Fruit fly (Drosophila melanogaster) whole organism, prepupa: ENCODE data around the gene plum.

Source experiments
- CG10631 ChIP-seq: fragments of 200-800 bp; sonication (Bioruptor generic); optimal IDR thresholded peaks from 2 replicates; lab custom pipeline; 2016; ENCODE audit warnings: missing biosample characterization, missing genetic modification characterization
- CG11294 ChIP-seq: fragments of 200-800 bp; sonication (Bioruptor generic); IDR thresholded peaks from 2 replicates; pipeline ENCODE4 v1.3.6; 2022; ENCODE audit warnings: missing biosample characterization, missing genetic modification characterization
- CG11762 ChIP-seq: fragments of 200-800 bp; sonication (Bioruptor generic); optimal IDR thresholded peaks from 3 replicates; lab custom pipeline; 2016; ENCODE audit warnings: missing biosample characterization, missing genetic modification characterization; ENCODE audit not compliant: insufficient read depth
- CG15336 ChIP-seq: fragments of 200-800 bp; sonication (Bioruptor generic); IDR thresholded peaks from 2 replicates; pipeline ENCODE4 v1.3.6; 2022; ENCODE audit warnings: missing biosample characterization, missing genetic modification characterization
- CG16779 ChIP-seq: fragments of 200-800 bp; sonication (Bioruptor generic); optimal IDR thresholded peaks from 3 replicates; lab custom pipeline; 2017; ENCODE audit warnings: missing biosample characterization, mild to moderate bottlenecking, missing genetic modification characterization
- CG3032 ChIP-seq: fragments of 200-800 bp; optimal IDR thresholded peaks from 2 replicates; lab custom pipeline; 2019; ENCODE audit warnings: missing biosample characterization, mild to moderate bottlenecking, missing genetic modification characterization, moderate library complexity
- CG31627 ChIP-seq: fragments of 200-800 bp; sonication (Bioruptor generic); optimal IDR thresholded peaks from 3 replicates; lab custom pipeline; 2016; ENCODE audit warnings: missing biosample characterization, missing genetic modification characterization
- CG32006 ChIP-seq: fragments of 200-800 bp; sonication (Bioruptor generic); optimal IDR thresholded peaks from 3 replicates; lab custom pipeline; 2017; ENCODE audit warnings: missing biosample characterization, mild to moderate bottlenecking, missing genetic modification characterization
- CG3919 ChIP-seq: fragments of 200-800 bp; sonication (Bioruptor generic); optimal IDR thresholded peaks from 3 replicates; lab custom pipeline; 2016; ENCODE audit warnings: missing biosample characterization, missing genetic modification characterization
- CG4318 ChIP-seq: fragments of 200-800 bp; sonication (Bioruptor generic); optimal IDR thresholded peaks from 3 replicates; lab custom pipeline; 2017; ENCODE audit warnings: missing biosample characterization, mild to moderate bottlenecking, missing genetic modification characterization
- CG6163 ChIP-seq: fragments of 200-800 bp; sonication (Bioruptor generic); IDR thresholded peaks from 3 replicates; pipeline ENCODE4 v1.3.6; 2022; ENCODE audit warnings: missing biosample characterization, missing genetic modification characterization
- CG6276 ChIP-seq: fragments of 200-800 bp; sonication (Bioruptor generic); optimal IDR thresholded peaks from 2 replicates; lab custom pipeline; 2017; ENCODE audit warnings: missing biosample characterization, mild to moderate bottlenecking, missing genetic modification characterization
- CG6792 ChIP-seq: fragments of 200-800 bp; sonication (Bioruptor generic); optimal IDR thresholded peaks from 3 replicates; lab custom pipeline; 2016; ENCODE audit warnings: missing biosample characterization, missing genetic modification characterization
- CG6808 ChIP-seq: fragments of 200-800 bp; sonication (Bioruptor generic); optimal IDR thresholded peaks from 3 replicates; lab custom pipeline; 2017; ENCODE audit warnings: missing biosample characterization, missing genetic modification characterization, mild to moderate bottlenecking, moderate library complexity, missing genetic modification reagents
- CG6854 ChIP-seq: fragments of 200-800 bp; sonication (Bioruptor generic); optimal IDR thresholded peaks from 2 replicates; lab custom pipeline; 2017; ENCODE audit warnings: missing biosample characterization, mild to moderate bottlenecking, missing genetic modification characterization
- CG8119 ChIP-seq: fragments of 200-800 bp; sonication (Bioruptor generic); IDR thresholded peaks from 3 replicates; pipeline ENCODE4 v1.3.6; 2022; ENCODE audit warnings: missing biosample characterization, missing genetic modification characterization
- CG8319 ChIP-seq: fragments of 200-800 bp; sonication (Bioruptor generic); optimal IDR thresholded peaks from 3 replicates; lab custom pipeline; 2016; ENCODE audit warnings: missing biosample characterization, missing genetic modification characterization
- CG8632 ChIP-seq: fragments of 200-800 bp; sonication (Bioruptor generic); optimal IDR thresholded peaks from 3 replicates; lab custom pipeline; 2016; ENCODE audit warnings: missing biosample characterization, missing genetic modification characterization
- Eip75B ChIP-seq: fragments of 200-800 bp; sonication (Bioruptor generic); optimal IDR thresholded peaks from 3 replicates; lab custom pipeline; 2016; ENCODE audit warnings: missing biosample characterization, missing genetic modification characterization
- Eip78C ChIP-seq: fragments of 200-800 bp; sonication (Bioruptor generic); peaks from one replicate; lab custom pipeline; 2016; ENCODE audit warnings: missing biosample characterization, missing genetic modification characterization
- Eip93F ChIP-seq: fragments of 200-800 bp; sonication (Bioruptor generic); optimal IDR thresholded peaks from 2 replicates; lab custom pipeline; 2016; ENCODE audit warnings: missing biosample characterization, mild to moderate bottlenecking, missing genetic modification characterization
- Ets21C ChIP-seq: fragments of 200-800 bp; sonication (Bioruptor generic); optimal IDR thresholded peaks from 3 replicates; lab custom pipeline; 2016; ENCODE audit warnings: missing biosample characterization, missing genetic modification characterization
- Ets96B ChIP-seq: fragments of 200-800 bp; optimal IDR thresholded peaks from 2 replicates; lab custom pipeline; 2019; ENCODE audit warnings: missing biosample characterization, mild to moderate bottlenecking, missing genetic modification characterization, moderate library complexity
- Hr38 ChIP-seq: sonication (Bioruptor generic); optimal IDR thresholded peaks from 2 replicates; lab custom pipeline; 2016; ENCODE audit warnings: missing biosample characterization, missing genetic modification characterization
- Hr39 ChIP-seq: fragments of 200-800 bp; sonication (Bioruptor generic); optimal IDR thresholded peaks from 2 replicates; lab custom pipeline; 2016; ENCODE audit warnings: missing biosample characterization, missing genetic modification characterization
- Hr4 ChIP-seq: fragments of 200-800 bp; sonication (Bioruptor generic); optimal IDR thresholded peaks from 3 replicates; lab custom pipeline; 2016; ENCODE audit warnings: missing biosample characterization, missing genetic modification characterization
- OdsH ChIP-seq: fragments of 200-800 bp; sonication (Bioruptor generic); optimal IDR thresholded peaks from 3 replicates; lab custom pipeline; 2016; ENCODE audit warnings: missing biosample characterization, missing genetic modification characterization
- Sox102F ChIP-seq: fragments of 200-800 bp; sonication (Bioruptor generic); optimal IDR thresholded peaks from 2 replicates; lab custom pipeline; 2016; ENCODE audit warnings: missing biosample characterization, mild to moderate bottlenecking, missing genetic modification characterization
- Sox15 ChIP-seq: fragments of 200-800 bp; sonication (Bioruptor generic); optimal IDR thresholded peaks from 3 replicates; lab custom pipeline; 2016; ENCODE audit warnings: missing biosample characterization, missing genetic modification characterization
- achi ChIP-seq: fragments of 200-800 bp; sonication (Bioruptor generic); optimal IDR thresholded peaks from 3 replicates; lab custom pipeline; 2016; ENCODE audit warnings: missing biosample characterization, missing genetic modification characterization
- acj6 ChIP-seq: fragments of 200-800 bp; sonication (Bioruptor generic); optimal IDR thresholded peaks from 3 replicates; lab custom pipeline; 2016; ENCODE audit warnings: missing biosample characterization, missing genetic modification characterization
- cyc ChIP-seq: fragments of 200-800 bp; sonication (Bioruptor generic); optimal IDR thresholded peaks from 3 replicates; lab custom pipeline; 2016; ENCODE audit warnings: missing biosample characterization, missing genetic modification characterization
- dsx ChIP-seq: fragments of 200-800 bp; optimal IDR thresholded peaks from 3 replicates; lab custom pipeline; 2019; ENCODE audit warnings: missing biosample characterization, mild to moderate bottlenecking, missing genetic modification characterization, moderate library complexity; ENCODE audit not compliant: poor library complexity, severe bottlenecking
- eg ChIP-seq: fragments of 200-800 bp; sonication (Bioruptor generic); IDR thresholded peaks from 3 replicates; pipeline ENCODE4 v1.3.6; 2022; ENCODE audit warnings: missing biosample characterization, missing genetic modification characterization
- esn ChIP-seq: fragments of 200-800 bp; sonication (Bioruptor generic); optimal IDR thresholded peaks from 2 replicates; lab custom pipeline; 2016; ENCODE audit warnings: missing biosample characterization, mild to moderate bottlenecking, missing genetic modification characterization, moderate library complexity
- fd59A ChIP-seq: fragments of 200-800 bp; sonication (Bioruptor generic); optimal IDR thresholded peaks from 2 replicates; lab custom pipeline; 2017; ENCODE audit warnings: missing biosample characterization, mild to moderate bottlenecking, missing genetic modification characterization, missing genetic modification reagents
- fd85E ChIP-seq: fragments of 200-800 bp; sonication (Bioruptor generic); optimal IDR thresholded peaks from 3 replicates; lab custom pipeline; 2016; ENCODE audit warnings: missing biosample characterization, missing genetic modification characterization
- lz ChIP-seq: fragments of 200-800 bp; sonication (Bioruptor generic); optimal IDR thresholded peaks from 3 replicates; lab custom pipeline; 2016; ENCODE audit warnings: missing biosample characterization, missing genetic modification characterization
- net ChIP-seq: fragments of 200-800 bp; sonication (Bioruptor generic); optimal IDR thresholded peaks from 3 replicates; lab custom pipeline; 2016; ENCODE audit warnings: missing biosample characterization, missing genetic modification characterization
- pdm3 ChIP-seq: fragments of 200-800 bp; sonication (Bioruptor generic); optimal IDR thresholded peaks from 3 replicates; lab custom pipeline; 2016; ENCODE audit warnings: missing biosample characterization, missing genetic modification characterization
- svp ChIP-seq: fragments of 200-800 bp; sonication (Bioruptor generic); peaks from one replicate; lab custom pipeline; 2016; ENCODE audit warnings: missing biosample characterization, missing genetic modification characterization
- vri ChIP-seq: fragments of 200-800 bp; sonication (Bioruptor generic); optimal IDR thresholded peaks from 3 replicates; lab custom pipeline; 2016; ENCODE audit warnings: missing biosample characterization, mild to moderate bottlenecking, missing genetic modification characterization

The plum gene

DNA sequence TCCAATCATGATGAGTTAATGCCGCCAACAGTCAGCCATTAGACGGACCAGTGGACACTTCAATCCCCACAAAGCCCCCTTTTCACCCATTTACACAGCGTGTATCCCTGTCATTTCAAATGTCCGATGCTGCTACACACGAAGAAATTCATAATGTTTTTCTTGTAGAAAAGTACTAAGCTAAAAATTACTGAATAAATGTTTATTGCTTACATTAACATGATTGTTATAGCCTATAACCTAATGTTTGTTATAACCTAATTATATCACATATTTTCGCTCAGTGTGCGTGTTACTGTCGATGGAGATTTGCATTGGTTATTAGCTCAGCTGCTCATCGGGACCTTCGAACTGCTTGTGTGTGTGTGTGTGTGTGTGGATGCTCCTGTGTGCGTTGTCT is 98.5 kb downstream of the plum start (continued):
- TF ChIP-seq CG8632 (GFP tag; lab: Kevin White, UChicago) (no peak), Hr39 (GFP tag; lab: Kevin White, UChicago) (peak; percentile 68), fd59A (GFP tag; lab: Kevin White, UChicago) (no peak), cyc (GFP tag; lab: Kevin White, UChicago) (peak; percentile 65), Hr38 (GFP tag; lab: Kevin White, UChicago) (no peak), CG6854 (GFP tag; lab: Kevin White, UChicago) (no peak), CG16779 (tag; lab: Kevin White, UChicago) (no peak), CG11762 (GFP tag; lab: Kevin White, UChicago) (peak; percentile 14), CG8119 (GFP tag; lab: Robert Waterston, UW) (peak; percentile 63; the same call in 2 of the 3 replicates), fd85E (GFP tag; lab: Kevin White, UChicago) (no peak), CG6808 (GFP tag; lab: Kevin White, UChicago) (no peak), CG15336 (GFP tag; lab: Robert Waterston, UW) (peak; percentile 53), CG31627 (peak; percentile 70), CG8319 (GFP tag; lab: Kevin White, UChicago) (peak; percentile 12), Eip93F (no peak), Ets96B (tag; lab: Kevin White, UChicago) (peak; percentile 31), vri (peak; percentile 3)

DNA sequence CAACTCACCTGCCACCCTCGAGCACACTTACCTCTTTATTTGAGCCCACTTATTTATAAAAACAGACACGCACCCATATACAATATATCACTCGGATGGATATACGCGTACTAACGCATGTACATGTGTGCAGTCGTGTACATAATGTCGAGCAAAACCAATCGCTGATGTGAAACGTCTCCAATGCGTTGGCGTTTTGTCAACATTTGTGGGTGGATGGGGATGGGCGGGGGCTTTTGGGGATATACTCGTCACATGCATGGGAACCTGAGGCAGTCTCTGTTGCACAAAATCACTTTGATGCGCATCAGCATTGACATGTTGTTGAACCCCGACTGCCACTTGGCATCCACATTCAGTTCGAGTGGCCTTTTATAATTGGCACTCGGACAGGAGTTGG is 99.0 kb downstream of the plum start:
- TF ChIP-seq Eip75B (GFP tag; lab: Kevin White, UChicago) (no peak), Eip78C (GFP tag; lab: Kevin White, UChicago) (no peak), CG10631 (GFP tag; lab: Kevin White, UChicago) (no peak), esn (GFP tag; lab: Kevin White, UChicago) (no peak), CG3919 (GFP tag; lab: Kevin White, UChicago) (no peak)

DNA sequence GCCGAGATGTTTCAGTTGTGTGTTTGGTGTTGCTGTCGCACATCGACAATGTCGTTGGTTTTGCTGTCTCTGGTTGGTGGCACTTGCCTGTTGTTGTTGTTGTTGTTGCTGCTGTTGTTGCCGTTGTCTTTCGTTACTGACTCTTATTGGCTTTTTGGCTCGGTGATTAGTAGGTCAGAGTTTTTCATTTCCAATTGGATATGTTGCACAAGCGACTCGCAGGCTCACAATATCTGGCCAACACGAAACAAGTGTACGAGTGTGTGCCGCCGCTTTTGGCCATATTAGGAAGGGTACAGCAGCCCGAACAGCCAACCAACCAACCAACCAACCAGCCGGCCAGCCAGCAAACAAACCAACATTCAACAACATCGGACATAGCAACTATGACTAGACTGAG is 101.3 kb downstream of the plum start:
- no peak for TF ChIP-seq Eip93F
- no peak for TF ChIP-seq net (GFP tag; lab: Kevin White, UChicago)
- TF ChIP-seq OdsH = no peak
- no peak for TF ChIP-seq CG6792
- no peak for TF ChIP-seq Sox102F
- TF ChIP-seq CG11294 (GFP tag; lab: Robert Waterston, UW) = no peak
- TF ChIP-seq Sox15 (GFP tag; lab: Kevin White, UChicago) = no peak
- TF ChIP-seq CG6854 (GFP tag; lab: Kevin White, UChicago) = no peak

DNA sequence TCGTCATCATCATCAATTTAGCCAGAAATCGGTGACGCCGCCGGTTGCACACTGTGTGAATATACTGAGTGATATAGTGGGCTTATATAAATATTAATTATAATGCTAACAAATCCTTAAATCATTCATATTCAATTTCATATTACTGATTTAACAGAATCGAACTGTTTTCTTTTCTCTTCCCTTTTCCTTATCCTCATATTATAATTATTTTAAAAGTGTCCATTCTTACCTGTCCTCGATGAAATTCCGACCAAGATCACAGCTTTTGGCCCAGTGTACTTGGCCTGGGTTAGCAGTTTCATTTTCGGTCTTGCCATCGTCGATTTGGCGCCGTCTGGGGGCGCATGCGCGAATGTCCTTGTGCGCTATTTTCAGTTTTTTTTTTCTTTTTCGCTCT is 102.0 kb downstream of the plum start:
- peak; percentile 40 for TF ChIP-seq achi (GFP tag; lab: Kevin White, UChicago)
- no peak for TF ChIP-seq CG8319 (GFP tag; lab: Kevin White, UChicago)
- peak; percentile 46 for TF ChIP-seq svp (GFP tag; lab: Kevin White, UChicago)
- peak; percentile 42 for TF ChIP-seq Hr4 (GFP tag; lab: Kevin White, UChicago)
- 0 out of 3 replicates have a peak, but pooled peaks have one; percentile 40 for TF ChIP-seq CG8119 (GFP tag; lab: Robert Waterston, UW)
- peak; percentile 62 for TF ChIP-seq CG32006 (GFP tag; lab: Kevin White, UChicago)
- TF ChIP-seq CG6163 (GFP tag; lab: Robert Waterston, UW) = no peak
- TF ChIP-seq Ets21C (GFP tag; lab: Kevin White, UChicago) = no peak
- peak; percentile 79 for TF ChIP-seq Eip78C (GFP tag; lab: Kevin White, UChicago)
- peak; percentile 28 for TF ChIP-seq CG3919 (GFP tag; lab: Kevin White, UChicago)
- no peak for TF ChIP-seq CG16779 (tag; lab: Kevin White, UChicago)
- TF ChIP-seq CG15336 (GFP tag; lab: Robert Waterston, UW) = 0 out of 2 replicates have a peak, but pooled peaks have one; percentile 23
- TF ChIP-seq dsx (GFP tag; lab: Kevin White, UChicago) = no peak
- peak; percentile 6 for TF ChIP-seq CG8632 (GFP tag; lab: Kevin White, UChicago)
- peak; percentile 22 for TF ChIP-seq CG4318 (GFP tag; lab: Kevin White, UChicago)
- TF ChIP-seq lz (GFP tag; lab: Kevin White, UChicago) = no peak
- peak; percentile 10 for TF ChIP-seq pdm3 (GFP tag; lab: Kevin White, UChicago)
- TF ChIP-seq CG6276 (GFP tag; lab: Kevin White, UChicago) = peak; percentile 15
- TF ChIP-seq CG3032 (tag; lab: Kevin White, UChicago) = peak; percentile 7
- TF ChIP-seq acj6 (GFP tag; lab: Kevin White, UChicago) = peak; percentile 3
- TF ChIP-seq CG11762 (GFP tag; lab: Kevin White, UChicago) = peak; percentile 13
- TF ChIP-seq eg (GFP tag; lab: Robert Waterston, UW) = peak; percentile 25; the same call in 1 of the 3 replicates
